5 worm cellular contexts compared by ENCODE assay signal in the genomic region with DNA sequence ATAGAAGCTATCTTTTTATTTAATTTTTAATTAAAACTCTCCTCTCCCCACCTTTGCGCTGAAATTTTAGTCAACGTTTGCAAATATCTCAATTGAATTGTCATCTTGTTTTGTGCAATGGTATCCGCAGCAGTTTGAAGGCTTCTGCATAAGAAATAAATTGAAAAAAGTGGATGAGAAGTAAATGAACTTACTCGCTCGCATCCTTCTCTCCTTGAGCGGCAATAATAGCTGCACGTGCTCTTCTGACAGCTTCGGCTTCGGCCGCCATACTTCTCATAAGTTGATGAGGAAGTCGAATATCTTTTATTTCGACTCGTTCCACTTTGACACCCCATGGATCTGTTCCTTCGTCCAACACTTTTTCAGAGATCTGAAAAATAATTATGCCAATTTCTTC.
TF ChIP-seq lines count a peak whose summit lies in the region.

No protein-coding gene starts in this region.

TF ChIP-seq in whole organism, L1 larva, 84 proteins besides CTCF, POLR2A, EP300 and RAD21:
- no peak for TF ChIP-seq swsn-7 (tag; optimal IDR thresholded peaks at IDR 0.05; lab: Kevin White, UChicago)
- TF ChIP-seq lin-14 (GFP tag; optimal IDR thresholded peaks at IDR 0.05; lab: Kevin White, UChicago), result peak; percentile 51
- TF ChIP-seq fkh-10 (GFP tag; optimal IDR thresholded peaks at IDR 0.05; lab: Kevin White, UChicago), result peak; percentile 34

TF ChIP-seq in whole organism, L3 larva, 47 proteins besides CTCF, POLR2A, EP300 and RAD21:
- peak; percentile 75 for TF ChIP-seq fkh-10 (GFP tag; optimal IDR thresholded peaks at IDR 0.05; lab: Kevin White, UChicago)
- no peak for TF ChIP-seq nhr-76 (tag; optimal IDR thresholded peaks at IDR 0.05; lab: Kevin White, UChicago)

TF ChIP-seq in whole organism, L4 larva, 104 proteins besides CTCF, POLR2A, EP300 and RAD21:
- TF ChIP-seq nhr-237 (tag; optimal IDR thresholded peaks at IDR 0.05; lab: Kevin White, UChicago) (no peak), fkh-10 (GFP tag; optimal IDR thresholded peaks at IDR 0.05; lab: Kevin White, UChicago) (peak; percentile 68), ces-1 (GFP tag; optimal IDR thresholded peaks at IDR 0.05; lab: Kevin White, UChicago) (peak; percentile 32), nhr-111 (GFP tag; optimal IDR thresholded peaks at IDR 0.05; lab: Kevin White, UChicago) (no peak), ama-1 (optimal IDR thresholded peaks at IDR 0.05; lab: Kevin White, UChicago) (no peak), sdz-12 (GFP tag; optimal IDR thresholded peaks at IDR 0.05; lab: Kevin White, UChicago) (no peak)
TF ChIP-seq in whole organism, L4 larva: peak in this region for 2.

TF ChIP-seq in whole organism, late embryonic, 69 proteins besides CTCF, POLR2A, EP300 and RAD21:
- TF ChIP-seq ets-4 (tag; optimal IDR thresholded peaks at IDR 0.05; lab: Kevin White, UChicago), result no peak
- TF ChIP-seq unc-42 (tag; optimal IDR thresholded peaks at IDR 0.05; lab: Kevin White, UChicago), result peak; percentile 84

TF ChIP-seq in whole organism, mixed stage, embryonic, 35 proteins besides CTCF, POLR2A, EP300 and RAD21:
- peak; percentile 78 for TF ChIP-seq ces-1 (GFP tag; optimal IDR thresholded peaks at IDR 0.05; lab: Kevin White, UChicago)
- TF ChIP-seq nhr-76 (tag; optimal IDR thresholded peaks at IDR 0.05; lab: Kevin White, UChicago), result no peak
TF ChIP-seq in whole organism, mixed stage, embryonic: peak in this region for 1.
